Fruit fly (Drosophila melanogaster): ENCODE data around the gene CG43155.

CG43155 gene

DNA sequence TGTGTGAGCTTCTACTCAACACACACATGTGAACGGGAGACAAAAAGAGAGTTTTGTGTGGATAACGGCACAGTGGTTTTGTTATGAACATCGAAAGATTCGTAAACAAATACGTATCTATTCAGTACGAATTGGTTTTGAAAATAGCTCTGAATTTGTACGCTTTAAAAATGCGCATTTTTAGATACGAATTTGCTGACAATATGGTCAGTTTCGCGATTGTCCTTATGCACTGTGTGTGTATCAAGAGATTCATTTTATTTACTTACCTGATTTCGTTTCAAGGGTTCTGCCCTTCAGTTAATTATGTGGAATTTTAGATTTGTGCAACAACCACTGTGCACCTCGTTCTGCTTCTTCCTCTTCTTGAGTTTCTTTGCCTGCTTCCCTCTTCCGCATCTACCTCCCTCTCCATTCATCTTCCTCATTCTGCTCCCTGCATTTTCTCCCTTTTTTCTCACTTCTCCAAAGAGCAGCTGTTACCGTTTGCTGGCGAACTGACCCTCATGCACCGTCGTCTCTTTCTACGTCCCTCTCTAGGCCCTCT lies 35.2 kb downstream of the CG43155 start (continued):
- TF ChIP-seq CrebB (tag; optimal IDR thresholded peaks at IDR 0.05): peak; percentile 6
- TF ChIP-seq jigr1 (GFP tag; IDR thresholded peaks at IDR 0.05): 0 out of 3 replicates have a peak, but pooled peaks have one; percentile 20
- TF ChIP-seq eve (GFP tag; optimal IDR thresholded peaks at IDR 0.05): peak in 1 of 2 experiments; percentile 97
- no peak for TF ChIP-seq CG3726 (GFP tag; IDR thresholded peaks at IDR 0.05)
- TF ChIP-seq CG8290 (GFP tag; optimal IDR thresholded peaks at IDR 0.05): peak; percentile 65
- peak; percentile 25 to 30 for TF ChIP-seq CG8290 (tag; optimal IDR thresholded peaks at IDR 0.05)
- TF ChIP-seq CG12104 (GFP tag; optimal IDR thresholded peaks at IDR 0.05): peak; percentile 55
- peak; percentile 41 for TF ChIP-seq tx (GFP tag; optimal IDR thresholded peaks at IDR 0.05)
- TF ChIP-seq ssp (GFP tag; IDR thresholded peaks at IDR 0.05): 0 out of 2 replicates have a peak, but pooled peaks have one; percentile 43
- peak; percentile 85 for TF ChIP-seq gem (tag; optimal IDR thresholded peaks at IDR 0.05)
- peak; percentile 21 for TF ChIP-seq CG7271 (tag; optimal IDR thresholded peaks at IDR 0.05)
- TF ChIP-seq ATbp (GFP tag; optimal IDR thresholded peaks at IDR 0.05): peak; percentile 81
- TF ChIP-seq Nf-YB (GFP tag; optimal IDR thresholded peaks at IDR 0.05): peak; percentile 58
- no peak for TF ChIP-seq CG10321 (GFP tag; IDR thresholded peaks at IDR 0.05)
- peak; percentile 26 for TF ChIP-seq Dip3 (GFP tag; optimal IDR thresholded peaks at IDR 0.05)
- peak; percentile 57 for TF ChIP-seq CG7786 (GFP tag; optimal IDR thresholded peaks at IDR 0.05)
- no peak for TF ChIP-seq inv (GFP tag; IDR thresholded peaks at IDR 0.05; ENCODE audit: partially characterized antibody)
- no peak for TF ChIP-seq Tbp (GFP tag; optimal IDR thresholded peaks at IDR 0.05)
- TF ChIP-seq mam (GFP tag; optimal IDR thresholded peaks at IDR 0.05): peak; percentile 30
- TF ChIP-seq HLH3B (GFP tag; IDR thresholded peaks at IDR 0.05): peak; percentile 56
- TF ChIP-seq CG31224 (GFP tag; IDR thresholded peaks at IDR 0.05): no peak
- TF ChIP-seq Dek (tag; optimal IDR thresholded peaks at IDR 0.05): no peak
- TF ChIP-seq amos (GFP tag; IDR thresholded peaks at IDR 0.05; ENCODE audit: partially characterized antibody): no peak
- no peak for TF ChIP-seq BEAF-32 (GFP tag; optimal IDR thresholded peaks at IDR 0.05)
- TF ChIP-seq Optix (GFP tag; IDR thresholded peaks at IDR 0.05): peak; percentile 71; the same call in 1 of the 3 replicates
- TF ChIP-seq CG10366 (GFP tag; IDR thresholded peaks at IDR 0.05): 0 out of 2 replicates have a peak, but pooled peaks have one; percentile 34
- no peak for TF ChIP-seq CG7745 (tag; optimal IDR thresholded peaks at IDR 0.05)
- no peak for TF ChIP-seq ttk (GFP tag; IDR thresholded peaks at IDR 0.05)
- no peak; the same call in 1 of the 2 replicates for TF ChIP-seq sens-2 (GFP tag; IDR thresholded peaks at IDR 0.05)
- TF ChIP-seq Mad (GFP tag; optimal IDR thresholded peaks at IDR 0.05): peak; percentile 30
- TF ChIP-seq CG9609 (GFP tag; optimal IDR thresholded peaks at IDR 0.05): peak; percentile 67
- no peak for TF ChIP-seq z (GFP tag; IDR thresholded peaks at IDR 0.05)
- no peak for TF ChIP-seq usp (GFP tag; optimal IDR thresholded peaks at IDR 0.05)
- peak; percentile 78 for TF ChIP-seq Atf-2 (GFP tag; optimal IDR thresholded peaks at IDR 0.05)
- peak; percentile 77 for TF ChIP-seq CG30431 (GFP tag; optimal IDR thresholded peaks at IDR 0.05)
- no peak for TF ChIP-seq CG10565 (GFP tag; optimal IDR thresholded peaks at IDR 0.05)
- no peak for TF ChIP-seq CG7963 (GFP tag; IDR thresholded peaks at IDR 0.05; ENCODE audit: partially characterized antibody)
- TF ChIP-seq Dad (GFP tag; optimal IDR thresholded peaks at IDR 0.05): no peak
- no peak for TF ChIP-seq Bgb (GFP tag; IDR thresholded peaks at IDR 0.05; ENCODE audit: partially characterized antibody)
- peak; percentile 62 for TF ChIP-seq CG8089 (GFP tag; optimal IDR thresholded peaks at IDR 0.05)
- peak; percentile 55 for TF ChIP-seq maf-S (GFP tag; optimal IDR thresholded peaks at IDR 0.05)
- TF ChIP-seq Hey (tag; optimal IDR thresholded peaks at IDR 0.05): no peak
- no peak for TF ChIP-seq grn (GFP tag; optimal IDR thresholded peaks at IDR 0.05)
- no peak for TF ChIP-seq da (GFP tag; optimal IDR thresholded peaks at IDR 0.05)
- no peak for TF ChIP-seq ap (GFP tag; IDR thresholded peaks at IDR 0.05)
- TF ChIP-seq CG11093 (GFP tag; IDR thresholded peaks at IDR 0.05): 0 out of 3 replicates have a peak, but pooled peaks have one; percentile 14
- peak; percentile 48 for TF ChIP-seq Abd-B (GFP tag; optimal IDR thresholded peaks at IDR 0.05)
- TF ChIP-seq h (optimal IDR thresholded peaks at IDR 0.05): no peak
- TF ChIP-seq chm (GFP tag; IDR thresholded peaks at IDR 0.05): peak; percentile 23; the same call in 1 of the 2 replicates
- TF ChIP-seq CG18764 (GFP tag; optimal IDR thresholded peaks at IDR 0.05): peak; percentile 56
- peak; percentile 79 for TF ChIP-seq CG16815 (GFP tag; optimal IDR thresholded peaks at IDR 0.05)
- peak; percentile 70 for TF ChIP-seq Xbp1 (GFP tag; optimal IDR thresholded peaks at IDR 0.05)
